Worm (Caenorhabditis elegans) whole organism, L4/young adult: ENCODE measurements around the gene dpy-10.

Experiments
- W03F9.2 ChIP-seq: fragments of 150-350 bp; optimal IDR thresholded peaks from 2 replicates; lab custom pipeline; 2014; ENCODE audit warnings: missing biosample characterization, missing genetic modification characterization
- dao-5 ChIP-seq: sonication (generic microtip); optimal IDR thresholded peaks from 2 replicates; lab custom pipeline; 2016; ENCODE audit warnings: missing genotype, missing genetic modification characterization, moderate library complexity, missing compliant biosample characterization
- him-1 ChIP-seq: sonication (generic microtip); optimal IDR thresholded peaks from 2 replicates; lab custom pipeline; 2016; ENCODE audit warnings: missing genotype, missing genetic modification reagents, missing genetic modification characterization, missing compliant biosample characterization

ce11 chrII:6681478-6681877, 30.5 kb downstream of the dpy-10 start:
- no peak for TF ChIP-seq dao-5 (tag; lab: Kevin White, UChicago)
- TF ChIP-seq him-1 = no peak
- no peak for TF ChIP-seq W03F9.2 (tag; lab: Kevin White, UChicago)
